Worm (Caenorhabditis elegans) whole organism, midembryonic: ENCODE results near the gene snpc-1.1.

ENCODE experiments used
- flt-1 ChIP-seq: fragments of 200-800 bp; sonication (Bioruptor generic); IDR thresholded peaks from 2 replicates; pipeline ENCODE4 v1.3.6; 2022; ENCODE audit warnings: missing genetic modification characterization, missing compliant biosample characterization
- tab-1 ChIP-seq: fragments of 200-800 bp; sonication (Bioruptor generic); IDR thresholded peaks from 2 replicates; pipeline ENCODE4 v1.3.6; 2022; ENCODE audit warnings: missing genetic modification characterization, missing compliant biosample characterization

- no peak for TF ChIP-seq tab-1 (GFP tag; lab: Robert Waterston, UW)
- TF ChIP-seq flt-1, result no peak
These were observed 4.4 kb downstream of the snpc-1.1 start for ce11 chrII:7776715-7777114.
